Worm (Caenorhabditis elegans) whole organism, late embryonic: ENCODE data around the gene gkow-1.

ENCODE experiments used
- C08G9.2 ChIP-seq: sonication (generic microtip); optimal IDR thresholded peaks from 2 replicates; lab custom pipeline; 2016; ENCODE audit warnings: mild to moderate bottlenecking, missing genetic modification characterization, moderate library complexity, missing compliant biosample characterization
- C38D4.7 ChIP-seq: fragments of 200-800 bp; sonication (Bioruptor generic); optimal IDR thresholded peaks from 2 replicates; lab custom pipeline; 2018; ENCODE audit warnings: mild to moderate bottlenecking, missing genetic modification characterization, moderate library complexity, missing compliant biosample characterization
- F13H6.1 ChIP-seq: sonication (generic microtip); optimal IDR thresholded peaks from 2 replicates; lab custom pipeline; 2016; ENCODE audit warnings: missing genetic modification characterization, missing compliant biosample characterization
- K02D7.2 ChIP-seq: sonication (generic microtip); optimal IDR thresholded peaks from 2 replicates; lab custom pipeline; 2017; ENCODE audit warnings: mild to moderate bottlenecking, missing genetic modification characterization, missing compliant biosample characterization
- K09A11.1 ChIP-seq: sonication (generic microtip); optimal IDR thresholded peaks from 2 replicates; lab custom pipeline; 2017; ENCODE audit warnings: antibody characterized with exemption, mild to moderate bottlenecking, missing genetic modification characterization, missing compliant biosample characterization; ENCODE audit not compliant: insufficient read depth
- Y22D7AL.16 ChIP-seq: sonication (generic microtip); optimal IDR thresholded peaks from 2 replicates; lab custom pipeline; 2016; ENCODE audit warnings: missing genetic modification characterization, missing compliant biosample characterization
- ama-1 ChIP-seq: fragments of 150-350 bp; optimal IDR thresholded peaks from 2 replicates; lab custom pipeline; 2014
- ceh-14 ChIP-seq: sonication (generic microtip); optimal IDR thresholded peaks from 2 replicates; lab custom pipeline; 2016; ENCODE audit warnings: missing genotype, missing genetic modification characterization, missing compliant biosample characterization
- ceh-18 ChIP-seq: sonication (generic microtip); optimal IDR thresholded peaks from 2 replicates; lab custom pipeline; 2016; ENCODE audit warnings: missing genetic modification characterization, missing compliant biosample characterization
- ceh-22 ChIP-seq: sonication (generic microtip); optimal IDR thresholded peaks from 2 replicates; lab custom pipeline; 2017; ENCODE audit warnings: missing biosample characterization, missing genetic modification characterization
- ceh-31 ChIP-seq: sonication (generic microtip); optimal IDR thresholded peaks from 2 replicates; lab custom pipeline; 2016; ENCODE audit warnings: missing genetic modification characterization, missing compliant biosample characterization
- ceh-34 ChIP-seq: sonication (generic microtip); optimal IDR thresholded peaks from 2 replicates; lab custom pipeline; 2016; ENCODE audit warnings: mild to moderate bottlenecking, missing genetic modification characterization, missing compliant biosample characterization
- ceh-45 ChIP-seq: fragments of 200-800 bp; sonication (Bioruptor generic); IDR thresholded peaks from 2 replicates; pipeline ENCODE4 v1.3.6; 2022; ENCODE audit warnings: missing genetic modification reagents, missing genetic modification characterization, missing compliant biosample characterization
- ceh-6 ChIP-seq: fragments of 200-800 bp; sonication (Bioruptor generic); optimal IDR thresholded peaks from 2 replicates; lab custom pipeline; 2018; ENCODE audit warnings: mild to moderate bottlenecking, missing genetic modification characterization, missing compliant biosample characterization
- che-1 ChIP-seq: sonication (generic microtip); optimal IDR thresholded peaks from 2 replicates; lab custom pipeline; 2016; ENCODE audit warnings: mild to moderate bottlenecking, missing genetic modification characterization, missing compliant biosample characterization
- dmd-4 ChIP-seq: sonication (generic microtip); optimal IDR thresholded peaks from 2 replicates; lab custom pipeline; 2016; ENCODE audit warnings: borderline replicate concordance, missing genetic modification characterization, missing compliant biosample characterization
- elt-2 ChIP-seq: sonication (generic microtip); optimal IDR thresholded peaks from 2 replicates; lab custom pipeline; 2016; ENCODE audit warnings: missing genetic modification reagents, missing genetic modification characterization, missing compliant biosample characterization
- elt-4 ChIP-seq: sonication (generic microtip); optimal IDR thresholded peaks from 2 replicates; lab custom pipeline; 2016; ENCODE audit warnings: missing genetic modification characterization, missing compliant biosample characterization
- fax-1 ChIP-seq: sonication (generic microtip); optimal IDR thresholded peaks from 2 replicates; lab custom pipeline; 2016; ENCODE audit warnings: missing genotype, missing genetic modification characterization, missing compliant biosample characterization
- gmeb-2 ChIP-seq: sonication (generic microtip); optimal IDR thresholded peaks from 2 replicates; lab custom pipeline; 2016; ENCODE audit warnings: missing genetic modification characterization, inconsistent platforms, missing compliant biosample characterization
- hlh-13 ChIP-seq: fragments of 200-800 bp; sonication (Bioruptor generic); optimal IDR thresholded peaks from 2 replicates; lab custom pipeline; 2018; ENCODE audit warnings: mild to moderate bottlenecking, missing genetic modification characterization, missing compliant biosample characterization
- hlh-15 ChIP-seq: sonication (generic microtip); optimal IDR thresholded peaks from 2 replicates; lab custom pipeline; 2016; ENCODE audit warnings: missing genetic modification characterization, missing compliant biosample characterization
- hlh-6 ChIP-seq: sonication (generic microtip); optimal IDR thresholded peaks from 2 replicates; lab custom pipeline; 2016; ENCODE audit warnings: missing genotype, missing genetic modification characterization, missing compliant biosample characterization
- hlh-8 ChIP-seq: sonication (generic microtip); optimal IDR thresholded peaks from 2 replicates; lab custom pipeline; 2016; ENCODE audit warnings: missing genotype, missing genetic modification characterization, missing compliant biosample characterization
- lim-6 ChIP-seq: sonication (generic microtip); optimal IDR thresholded peaks from 2 replicates; lab custom pipeline; 2016; ENCODE audit warnings: missing genetic modification characterization, missing compliant biosample characterization
- mec-3 ChIP-seq: sonication (generic microtip); optimal IDR thresholded peaks from 2 replicates; lab custom pipeline; 2016; ENCODE audit warnings: borderline replicate concordance, missing genetic modification characterization, missing compliant biosample characterization
- nfya-1 ChIP-seq: sonication (generic microtip); optimal IDR thresholded peaks from 2 replicates; lab custom pipeline; 2017; ENCODE audit warnings: missing genetic modification characterization, mild to moderate bottlenecking, missing compliant biosample characterization, antibody characterized with exemption, moderate library complexity
- npax-4 ChIP-seq: sonication (generic microtip); optimal IDR thresholded peaks from 2 replicates; lab custom pipeline; 2016; ENCODE audit warnings: missing genetic modification characterization, missing compliant biosample characterization
- pat-9 ChIP-seq: fragments of 200-800 bp; sonication (Bioruptor generic); optimal IDR thresholded peaks from 2 replicates; lab custom pipeline; 2018; ENCODE audit warnings: mild to moderate bottlenecking, missing genetic modification characterization, moderate library complexity, missing compliant biosample characterization
- pha-2 ChIP-seq: sonication (generic microtip); optimal IDR thresholded peaks from 2 replicates; lab custom pipeline; 2017; ENCODE audit warnings: mild to moderate bottlenecking, missing genetic modification characterization, missing compliant biosample characterization
- pros-1 ChIP-seq: fragments of 150-350 bp; optimal IDR thresholded peaks from 2 replicates; lab custom pipeline; 2014; ENCODE audit warnings: missing biosample characterization, missing genetic modification reagents, missing genetic modification characterization
- ref-2 ChIP-seq: sonication (generic microtip); optimal IDR thresholded peaks from 2 replicates; lab custom pipeline; 2016; ENCODE audit warnings: missing genetic modification characterization, missing compliant biosample characterization
- rnt-1 ChIP-seq: sonication (generic microtip); optimal IDR thresholded peaks from 2 replicates; lab custom pipeline; 2016; ENCODE audit warnings: missing genetic modification characterization, missing compliant biosample characterization
- sdc-2 ChIP-seq: sonication (generic microtip); optimal IDR thresholded peaks from 2 replicates; lab custom pipeline; 2016; ENCODE audit warnings: missing genotype, missing genetic modification characterization, missing compliant biosample characterization
- syd-9 ChIP-seq: sonication (generic microtip); optimal IDR thresholded peaks from 2 replicates; lab custom pipeline; 2016; ENCODE audit warnings: mild to moderate bottlenecking, missing genetic modification characterization, moderate library complexity, missing compliant biosample characterization
- tbx-2 ChIP-seq: sonication (generic microtip); optimal IDR thresholded peaks from 2 replicates; lab custom pipeline; 2016; ENCODE audit warnings: missing genetic modification characterization, missing compliant biosample characterization
- tbx-7 ChIP-seq: sonication (generic microtip); optimal IDR thresholded peaks from 2 replicates; lab custom pipeline; 2016; ENCODE audit warnings: missing genotype, missing genetic modification characterization, missing compliant biosample characterization
- unc-3 ChIP-seq, 2 experiments: fragments of 200-800 bp in 1 of 2; sonication (Bioruptor generic) in 1 of 2; sonication (generic microtip) in 1 of 2; conservative IDR thresholded peaks in 1 of 2; optimal IDR thresholded peaks in 1 of 2; 2 replicates each; pipeline versions ENCODE4 v1.3.6 to Lab custom; 2016 to 2022; ENCODE audit warnings: missing compliant biosample characterization in 2 of 2, missing genetic modification characterization in 2 of 2, missing genetic modification reagents in 1 of 2
- unc-42 ChIP-seq: sonication (generic microtip); optimal IDR thresholded peaks from 2 replicates; lab custom pipeline; 2016; ENCODE audit warnings: missing genotype, missing genetic modification characterization, missing compliant biosample characterization
- unc-55 ChIP-seq: sonication (generic microtip); optimal IDR thresholded peaks from 2 replicates; lab custom pipeline; 2017; ENCODE audit warnings: missing biosample characterization, missing genetic modification reagents, missing genetic modification characterization
- unc-86 ChIP-seq: sonication (generic microtip); optimal IDR thresholded peaks from 2 replicates; lab custom pipeline; 2016; ENCODE audit warnings: missing genetic modification characterization, missing compliant biosample characterization
- ztf-16 ChIP-seq: sonication (generic microtip); optimal IDR thresholded peaks from 2 replicates; lab custom pipeline; 2017; ENCODE audit warnings: missing genetic modification characterization, missing compliant biosample characterization

Gene gkow-1

ce11 chrIV:10394858-10395257 lies 36.9 kb downstream of the gkow-1 start, which contains the start of gene R10H10.4:
Gene R10H10.4, minus strand, starts transcription at chrIV:10394958.
- TF ChIP-seq nfya-1 (tag; lab: Kevin White, UChicago) (no peak), unc-42 (tag; lab: Kevin White, UChicago) (no peak), K09A11.1 (tag; lab: Kevin White, UChicago) (no peak), ceh-6 (GFP tag; lab: Kevin White, UChicago) (no peak), ceh-18 (no peak), gmeb-2 (tag; lab: Kevin White, UChicago) (no peak), npax-4 (tag; lab: Kevin White, UChicago) (no peak), ceh-22 (no peak), ama-1 (lab: Kevin White, UChicago) (no peak), C38D4.7 (GFP tag; lab: Kevin White, UChicago) (no peak), ceh-45 (GFP tag; lab: Robert Waterston, UW) (no peak), ceh-34 (no peak), K02D7.2 (tag; lab: Kevin White, UChicago) (no peak)

- no peak for TF ChIP-seq pat-9 (tag; lab: Kevin White, UChicago)
- no peak for TF ChIP-seq pros-1 (tag; lab: Kevin White, UChicago)
- TF ChIP-seq elt-4, result no peak
- TF ChIP-seq hlh-13, result no peak
- TF ChIP-seq fax-1 (tag; lab: Kevin White, UChicago), result no peak
- peak; percentile 80 for TF ChIP-seq unc-42 (tag; lab: Kevin White, UChicago)
Observed at ce11 chrIV:10396827-10397226, 38.9 kb downstream of the gkow-1 start.

ce11 chrIV:10398244-10398643 lies 40.3 kb downstream of the gkow-1 start:
- TF ChIP-seq unc-42 (tag; lab: Kevin White, UChicago), result peak; percentile 69
- peak; percentile 14 for TF ChIP-seq ceh-31
- TF ChIP-seq nfya-1 (tag; lab: Kevin White, UChicago), result peak; percentile 0
- TF ChIP-seq elt-2 (tag; lab: Kevin White, UChicago), result no peak
- TF ChIP-seq, all 69 proteins: peak for 3

- TF ChIP-seq ceh-6 (GFP tag; lab: Kevin White, UChicago), result no peak
- peak; percentile 26 for TF ChIP-seq pros-1 (tag; lab: Kevin White, UChicago)
- peak; percentile 82 for TF ChIP-seq ceh-34
- peak; percentile 37 for TF ChIP-seq syd-9 (tag; lab: Kevin White, UChicago)
- TF ChIP-seq elt-2 (tag; lab: Kevin White, UChicago), result no peak
- TF ChIP-seq nfya-1 (tag; lab: Kevin White, UChicago), result peak; percentile 86
- no peak for TF ChIP-seq che-1 (tag; lab: Kevin White, UChicago)
- TF ChIP-seq fax-1 (tag; lab: Kevin White, UChicago), result peak; percentile 68
- peak; percentile 15 for TF ChIP-seq lim-6 (tag; lab: Kevin White, UChicago)
- TF ChIP-seq unc-86, result peak; percentile 22
- TF ChIP-seq unc-42 (tag; lab: Kevin White, UChicago), result peak; percentile 86
- TF ChIP-seq F13H6.1 (tag; lab: Kevin White, UChicago), result peak; percentile 63
- no peak; the same call in 1 of the 2 replicates for TF ChIP-seq unc-3 (GFP tag; conservative IDR thresholded peaks at IDR 0.05; lab: Robert Waterston, UW)
- peak; percentile 50 for TF ChIP-seq unc-3 (tag; optimal IDR thresholded peaks at IDR 0.05; lab: Kevin White, UChicago)
- TF ChIP-seq ztf-16, result no peak
- no peak for TF ChIP-seq tbx-7 (tag; lab: Kevin White, UChicago)
- peak; percentile 54 for TF ChIP-seq unc-55
- TF ChIP-seq ceh-14, result peak; percentile 75
- peak; percentile 35 for TF ChIP-seq pat-9 (tag; lab: Kevin White, UChicago)
- TF ChIP-seq mec-3 (tag; lab: Kevin White, UChicago), result peak; percentile 3
- TF ChIP-seq dmd-4 (tag; lab: Kevin White, UChicago), result no peak
- peak; percentile 83 for TF ChIP-seq tbx-2 (tag; lab: Kevin White, UChicago)
- TF ChIP-seq hlh-15, result no peak
- TF ChIP-seq ceh-31, result peak; percentile 88
- no peak for TF ChIP-seq K09A11.1 (tag; lab: Kevin White, UChicago)
- no peak for TF ChIP-seq Y22D7AL.16 (tag; lab: Kevin White, UChicago)
- peak; percentile 33 for TF ChIP-seq hlh-8
- peak; percentile 10 for TF ChIP-seq hlh-6
- peak; percentile 44 for TF ChIP-seq rnt-1 (tag; lab: Kevin White, UChicago)
- TF ChIP-seq ref-2 (tag; lab: Kevin White, UChicago), result peak; percentile 71
- peak; percentile 39 for TF ChIP-seq sdc-2 (tag; lab: Kevin White, UChicago)
- no peak for TF ChIP-seq pha-2 (tag; lab: Kevin White, UChicago)
- TF ChIP-seq ceh-18, result peak; percentile 88
- TF ChIP-seq C08G9.2 (tag; lab: Kevin White, UChicago), result peak; percentile 44
Observed at ce11 chrIV:10403193-10404058, 45.5 kb downstream of the gkow-1 start, which contains the start of gene gpa-7. Gene gpa-7, plus strand, starts transcription at chrIV:10404008.
